Worm (Caenorhabditis elegans) whole organism, L3 larva: ENCODE measurements around the gene ula-1.

ENCODE experiments used
- R02D3.7 ChIP-seq: fragments of 150-350 bp; optimal IDR thresholded peaks from 2 replicates; lab custom pipeline; 2014; ENCODE audit warnings: missing biosample characterization, missing genetic modification characterization
- ZK546.5 ChIP-seq: sonication (generic microtip); optimal IDR thresholded peaks from 2 replicates; lab custom pipeline; 2017; ENCODE audit warnings: missing biosample characterization, missing genetic modification characterization
- ceh-16 ChIP-seq: sonication (generic microtip); optimal IDR thresholded peaks from 2 replicates; lab custom pipeline; 2017; ENCODE audit warnings: missing biosample characterization, missing genetic modification characterization
- ceh-28 ChIP-seq: fragments of 150-350 bp; optimal IDR thresholded peaks from 2 replicates; lab custom pipeline; 2014; ENCODE audit warnings: missing biosample characterization, missing genetic modification reagents, missing genetic modification characterization
- ceh-9 ChIP-seq: sonication (generic microtip); optimal IDR thresholded peaks from 2 replicates; lab custom pipeline; 2018; ENCODE audit warnings: missing biosample characterization, missing genetic modification characterization
- elt-1 ChIP-seq: fragments of 150-350 bp; optimal IDR thresholded peaks from 2 replicates; lab custom pipeline; 2014; ENCODE audit warnings: missing biosample characterization, missing genetic modification characterization
- elt-2 ChIP-seq: sonication (generic microtip); optimal IDR thresholded peaks from 2 replicates; lab custom pipeline; 2016; ENCODE audit warnings: missing genetic modification reagents, mild to moderate bottlenecking, missing genetic modification characterization, missing compliant biosample characterization
- elt-3 ChIP-seq, 3 experiments: fragments of 150-350 bp in 1 of 3; sonication (generic microtip) in 2 of 3; optimal IDR thresholded peaks; 2 replicates in 2 of 3; 4 replicates in 1 of 3; lab custom pipeline; 2014 to 2017; ENCODE audit warnings: missing biosample characterization in 3 of 3, missing genetic modification characterization in 3 of 3
- eor-1 ChIP-seq, 2 experiments: fragments of 150-350 bp; optimal IDR thresholded peaks; 2 replicates each; lab custom pipeline; 2014 to 2018; ENCODE audit warnings: missing biosample characterization in 2 of 2, missing genetic modification characterization in 2 of 2
- fkh-10 ChIP-seq: sonication (generic microtip); optimal IDR thresholded peaks from 2 replicates; lab custom pipeline; 2017; ENCODE audit warnings: missing biosample characterization, missing genetic modification reagents, missing genetic modification characterization
- fos-1 ChIP-seq: fragments of 150-350 bp; optimal IDR thresholded peaks from 2 replicates; lab custom pipeline; 2014; ENCODE audit warnings: missing biosample characterization, missing genetic modification characterization
- hmg-11 ChIP-seq: sonication (generic microtip); optimal IDR thresholded peaks from 2 replicates; lab custom pipeline; 2016; ENCODE audit warnings: missing genetic modification characterization, missing compliant biosample characterization
- jun-1 ChIP-seq: fragments of 150-350 bp; optimal IDR thresholded peaks from 2 replicates; lab custom pipeline; 2014; ENCODE audit warnings: missing biosample characterization, missing genetic modification reagents, missing genetic modification characterization
- lin-15B ChIP-seq: fragments of 150-350 bp; optimal IDR thresholded peaks from 2 replicates; lab custom pipeline; 2014; ENCODE audit warnings: missing biosample characterization, missing genetic modification characterization
- lin-39 ChIP-seq: fragments of 150-350 bp; optimal IDR thresholded peaks from 2 replicates; lab custom pipeline; 2018; ENCODE audit warnings: missing biosample characterization, missing genetic modification reagents, missing genetic modification characterization
- lsy-12 ChIP-seq: sonication (generic microtip); optimal IDR thresholded peaks from 2 replicates; lab custom pipeline; 2016; ENCODE audit warnings: mild to moderate bottlenecking, missing genetic modification characterization, missing compliant biosample characterization
- mdl-1 ChIP-seq: fragments of 150-350 bp; optimal IDR thresholded peaks from 2 replicates; lab custom pipeline; 2014; ENCODE audit warnings: missing biosample characterization, missing genetic modification characterization
- mml-1 ChIP-seq: fragments of 150-350 bp; sonication (generic microtip); optimal IDR thresholded peaks from 3 replicates; lab custom pipeline; 2014; ENCODE audit warnings: missing biosample characterization, missing genetic modification characterization
- nfya-1 ChIP-seq: sonication (generic microtip); optimal IDR thresholded peaks from 2 replicates; lab custom pipeline; 2017; ENCODE audit warnings: missing genetic modification characterization, mild to moderate bottlenecking, missing compliant biosample characterization, antibody characterized with exemption, moderate library complexity; ENCODE audit not compliant: insufficient read depth
- nhr-11 ChIP-seq: fragments of 150-350 bp; optimal IDR thresholded peaks from 2 replicates; lab custom pipeline; 2014; ENCODE audit warnings: missing biosample characterization, missing genetic modification characterization
- nhr-12 ChIP-seq: fragments of 150-350 bp; optimal IDR thresholded peaks from 2 replicates; lab custom pipeline; 2014; ENCODE audit warnings: missing biosample characterization, missing genetic modification characterization
- nhr-23 ChIP-seq: fragments of 150-350 bp; optimal IDR thresholded peaks from 2 replicates; lab custom pipeline; 2014; ENCODE audit warnings: missing biosample characterization, missing genetic modification reagents, missing genetic modification characterization
- nhr-25 ChIP-seq: sonication (generic microtip); optimal IDR thresholded peaks from 2 replicates; lab custom pipeline; 2017; ENCODE audit warnings: missing biosample characterization, missing genetic modification characterization
- nhr-28 ChIP-seq: fragments of 150-350 bp; optimal IDR thresholded peaks from 2 replicates; lab custom pipeline; 2014; ENCODE audit warnings: missing biosample characterization, missing genetic modification characterization
- nhr-43 ChIP-seq: sonication (generic microtip); optimal IDR thresholded peaks from 2 replicates; lab custom pipeline; 2016; ENCODE audit warnings: mild to moderate bottlenecking, missing genetic modification characterization, missing compliant biosample characterization; ENCODE audit not compliant: poor library complexity, severe bottlenecking
- nhr-67 ChIP-seq: fragments of 150-350 bp; optimal IDR thresholded peaks from 2 replicates; lab custom pipeline; 2014; ENCODE audit warnings: missing biosample characterization, missing genetic modification characterization
- pha-4 ChIP-seq: fragments of 150-350 bp; optimal IDR thresholded peaks from 2 replicates; lab custom pipeline; 2014; ENCODE audit warnings: missing biosample characterization, missing genetic modification reagents, missing genetic modification characterization
- pqm-1 ChIP-seq: fragments of 150-350 bp; optimal IDR thresholded peaks from 2 replicates; lab custom pipeline; 2017; ENCODE audit warnings: missing biosample characterization, missing genetic modification characterization, inconsistent platforms
- sea-2 ChIP-seq: fragments of 150-350 bp; sonication (generic microtip); optimal IDR thresholded peaks from 4 replicates; lab custom pipeline; 2014; ENCODE audit warnings: missing biosample characterization, missing genetic modification reagents, missing genetic modification characterization
- skn-1 ChIP-seq: fragments of 150-350 bp; optimal IDR thresholded peaks from 2 replicates; lab custom pipeline; 2014; ENCODE audit warnings: missing biosample characterization, missing genetic modification characterization
- snpc-4 ChIP-seq: fragments of 150-350 bp; optimal IDR thresholded peaks from 2 replicates; lab custom pipeline; 2014; ENCODE audit warnings: missing biosample characterization, missing genetic modification characterization
- zag-1 ChIP-seq: fragments of 150-350 bp; optimal IDR thresholded peaks from 2 replicates; lab custom pipeline; 2014; ENCODE audit warnings: missing biosample characterization, missing genetic modification characterization
- ztf-11 ChIP-seq: fragments of 150-350 bp; optimal IDR thresholded peaks from 2 replicates; lab custom pipeline; 2014; ENCODE audit warnings: missing biosample characterization, missing genetic modification characterization
- ztf-4 ChIP-seq: fragments of 150-350 bp; optimal IDR thresholded peaks from 2 replicates; lab custom pipeline; 2014; ENCODE audit warnings: missing biosample characterization, missing genetic modification characterization

Gene ula-1

DNA sequence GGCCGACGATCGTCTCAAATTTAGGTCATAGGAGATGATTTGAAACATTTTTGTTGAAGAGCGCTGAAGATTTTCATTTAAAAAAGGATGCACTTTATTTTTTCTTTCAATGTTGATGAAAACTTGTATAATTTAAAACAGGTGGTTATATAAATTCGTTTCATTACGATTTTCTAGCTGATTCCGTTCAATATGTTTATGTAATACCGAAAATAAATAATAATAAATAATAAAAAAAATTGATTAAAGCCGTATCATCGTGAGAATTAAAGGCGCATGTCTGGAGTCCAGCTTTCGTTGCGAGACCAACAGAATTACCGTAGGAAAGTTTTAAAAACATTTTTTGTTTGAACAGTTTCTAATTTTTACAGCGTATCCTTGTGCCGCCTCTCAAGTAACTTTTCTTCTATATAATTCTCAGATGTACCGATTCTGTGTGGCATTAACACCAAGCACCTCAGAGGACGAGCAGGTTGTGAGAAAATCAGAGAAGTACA, 12.1 kb upstream of the ula-1 start, which contains the start of the genes C26E6.12 and eri-9:
Gene C26E6.12, minus strand, starts transcription at position 51 of the 497 bp plus-strand sequence.
Gene eri-9, plus strand, starts transcription at position 248 of the 497 bp plus-strand sequence.
- no peak for TF ChIP-seq lsy-12 (tag; lab: Kevin White, UChicago)

ce11 chrIII:4930154-4930679, 10.1 kb upstream of the ula-1 start, which contains the start of gene set-2:
Gene set-2, minus strand, starts transcription at chrIII:4930204.
- TF ChIP-seq elt-2 (tag; lab: Kevin White, UChicago) (peak; percentile 30), nhr-43 (tag; lab: Kevin White, UChicago) (peak; percentile 89), fos-1 (no peak), nhr-23 (tag; lab: Kevin White, UChicago) (peak; percentile 88), R02D3.7 (tag; lab: Kevin White, UChicago) (peak; percentile 44), ceh-9 (no peak), nfya-1 (tag; lab: Kevin White, UChicago) (peak; percentile 72), ZK546.5 (tag; lab: Kevin White, UChicago) (no peak), hmg-11 (tag; lab: Kevin White, UChicago) (peak; percentile 55), nhr-12 (tag; lab: Kevin White, UChicago) (no peak), lin-15B (tag; lab: Kevin White, UChicago) (peak; percentile 85), nhr-25 (peak; percentile 60), jun-1 (peak; percentile 16), sea-2 (no peak), eor-1 (tag; optimal IDR thresholded peaks at IDR 0.05; lab: Kevin White, UChicago) (no peak), nhr-28 (tag; lab: Kevin White, UChicago) (no peak), pha-4 (tag; lab: Kevin White, UChicago) (peak; percentile 61), mml-1 (no peak), ceh-28 (tag; lab: Kevin White, UChicago) (peak; percentile 3), lsy-12 (tag; lab: Kevin White, UChicago) (peak; percentile 32)

- TF ChIP-seq nhr-11 (tag; lab: Kevin White, UChicago) (no peak), snpc-4 (tag; lab: Kevin White, UChicago) (no peak), jun-1 (no peak), ceh-9 (no peak), mdl-1 (no peak), nhr-23 (tag; lab: Kevin White, UChicago) (no peak), lsy-12 (tag; lab: Kevin White, UChicago) (no peak), zag-1 (no peak), nhr-43 (tag; lab: Kevin White, UChicago) (no peak), ztf-4 (no peak), fkh-10 (GFP tag; lab: Kevin White, UChicago) (no peak), elt-3 (tag; optimal IDR thresholded peaks at IDR 0.05; lab: Kevin White, UChicago) (no peak), ztf-11 (tag; lab: Kevin White, UChicago) (no peak), elt-2 (tag; lab: Kevin White, UChicago) (no peak), elt-1 (tag; lab: Kevin White, UChicago) (no peak), pha-4 (tag; lab: Kevin White, UChicago) (no peak), skn-1 (tag; lab: Kevin White, UChicago) (no peak), pqm-1 (no peak)
These were observed 4.0 kb upstream of the ula-1 start for ce11 chrIII:4924134-4924533.

ce11 chrIII:4922020-4922419, 1.9 kb upstream of the ula-1 start, which contains the start of gene mmab-1:
Gene mmab-1, minus strand, starts transcription at chrIII:4922114.
- TF ChIP-seq nfya-1 (tag; lab: Kevin White, UChicago) (peak; percentile 28), lin-39 (tag; lab: Kevin White, UChicago) (peak; percentile 6), nhr-43 (tag; lab: Kevin White, UChicago) (peak; percentile 71)
- TF ChIP-seq, all 47 proteins: peak for 3; not testable (repeated sequence) for 44

DNA sequence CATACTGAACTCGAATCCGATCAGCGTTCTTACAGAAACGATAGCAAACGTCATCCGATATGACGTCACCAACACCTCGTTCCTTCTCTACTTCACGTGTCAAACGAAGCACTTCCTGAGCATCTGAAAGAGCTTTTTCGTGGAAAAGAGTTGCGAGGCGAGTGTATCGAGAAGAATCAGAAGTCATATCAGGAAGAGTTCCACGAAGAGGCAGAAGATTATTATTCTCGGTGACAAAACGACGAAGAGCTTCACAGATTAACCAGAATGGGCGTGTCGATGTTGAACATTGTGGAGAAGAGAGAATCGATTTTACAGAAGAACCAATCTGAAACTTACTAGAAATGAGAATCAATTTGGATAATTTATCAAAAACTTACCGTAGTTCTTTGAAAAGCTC, 1.2 kb downstream of the ula-1 start:
- TF ChIP-seq hmg-11 (tag; lab: Kevin White, UChicago): no peak
- no peak for TF ChIP-seq R02D3.7 (tag; lab: Kevin White, UChicago)
- TF ChIP-seq ceh-16 (tag; lab: Kevin White, UChicago): no peak
- no peak for TF ChIP-seq ZK546.5 (tag; lab: Kevin White, UChicago)
- no peak for TF ChIP-seq lsy-12 (tag; lab: Kevin White, UChicago)
- TF ChIP-seq nhr-25: no peak
- no peak for TF ChIP-seq nhr-11 (tag; lab: Kevin White, UChicago)
- TF ChIP-seq mml-1: no peak
- no peak for TF ChIP-seq sea-2
- no peak for TF ChIP-seq ceh-28 (tag; lab: Kevin White, UChicago)
- TF ChIP-seq nhr-67 (tag; lab: Kevin White, UChicago): no peak
- no peak for TF ChIP-seq mdl-1
- no peak for TF ChIP-seq nfya-1 (tag; lab: Kevin White, UChicago)
